Fruit fly (Drosophila melanogaster) whole organism, wandering third instar larva: ENCODE measurements around the gene Lim1.

Experiments used
- Hnf4 ChIP-seq: fragments of 200-800 bp; sonication (Bioruptor generic); optimal IDR thresholded peaks from 2 replicates; lab custom pipeline; 2016; ENCODE audit warnings: missing biosample characterization, mild to moderate bottlenecking, missing genetic modification characterization
- OdsH ChIP-seq: fragments of 200-800 bp; sonication (Bioruptor generic); optimal IDR thresholded peaks from 2 replicates; lab custom pipeline; 2016; ENCODE audit warnings: missing biosample characterization, mild to moderate bottlenecking, missing genetic modification characterization
- br ChIP-seq: fragments of 200-800 bp; sonication (Bioruptor generic); optimal IDR thresholded peaks from 2 replicates; lab custom pipeline; 2016; ENCODE audit warnings: missing biosample characterization, missing genetic modification characterization
- usp ChIP-seq: fragments of >200 bp; optimal IDR thresholded peaks from 2 replicates; lab custom pipeline; 2017; ENCODE audit warnings: missing biosample characterization, missing genetic modification characterization

DNA sequence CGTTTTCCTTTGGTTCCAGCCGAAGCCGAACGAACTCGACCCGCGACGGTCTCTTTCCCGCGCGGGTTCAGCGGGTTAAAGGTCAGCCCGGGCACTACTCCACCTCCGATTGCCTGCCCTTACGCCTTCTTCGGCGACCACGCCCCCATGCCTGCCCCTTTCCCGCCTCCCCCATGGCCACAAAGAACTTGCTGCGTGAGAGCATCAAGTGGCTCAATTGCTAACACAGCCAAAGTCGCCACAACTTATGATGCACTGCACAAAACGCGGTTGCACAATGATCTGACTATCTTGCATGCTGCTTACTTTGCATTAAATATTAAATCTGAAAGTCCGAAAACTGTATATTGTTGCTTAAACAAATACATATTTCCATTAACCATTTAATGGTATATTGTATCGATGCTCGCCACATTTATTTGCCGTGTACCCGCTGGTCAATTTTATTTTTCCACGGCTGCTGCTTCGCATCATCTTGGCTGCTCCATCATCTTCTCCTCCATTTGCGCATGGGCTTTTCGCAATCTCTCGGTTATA is 5.3 kb downstream of the Lim1 start:
- peak; percentile 43 for TF ChIP-seq br
- TF ChIP-seq usp (GFP tag; lab: Kevin White, UChicago) = no peak
- peak; percentile 4 for TF ChIP-seq Hnf4 (GFP tag; lab: Kevin White, UChicago)
- TF ChIP-seq OdsH (GFP tag; lab: Kevin White, UChicago) = peak; percentile 13
